Fruit fly (Drosophila melanogaster): Measurements from ENCODE around the gene CG43739.

DNA sequence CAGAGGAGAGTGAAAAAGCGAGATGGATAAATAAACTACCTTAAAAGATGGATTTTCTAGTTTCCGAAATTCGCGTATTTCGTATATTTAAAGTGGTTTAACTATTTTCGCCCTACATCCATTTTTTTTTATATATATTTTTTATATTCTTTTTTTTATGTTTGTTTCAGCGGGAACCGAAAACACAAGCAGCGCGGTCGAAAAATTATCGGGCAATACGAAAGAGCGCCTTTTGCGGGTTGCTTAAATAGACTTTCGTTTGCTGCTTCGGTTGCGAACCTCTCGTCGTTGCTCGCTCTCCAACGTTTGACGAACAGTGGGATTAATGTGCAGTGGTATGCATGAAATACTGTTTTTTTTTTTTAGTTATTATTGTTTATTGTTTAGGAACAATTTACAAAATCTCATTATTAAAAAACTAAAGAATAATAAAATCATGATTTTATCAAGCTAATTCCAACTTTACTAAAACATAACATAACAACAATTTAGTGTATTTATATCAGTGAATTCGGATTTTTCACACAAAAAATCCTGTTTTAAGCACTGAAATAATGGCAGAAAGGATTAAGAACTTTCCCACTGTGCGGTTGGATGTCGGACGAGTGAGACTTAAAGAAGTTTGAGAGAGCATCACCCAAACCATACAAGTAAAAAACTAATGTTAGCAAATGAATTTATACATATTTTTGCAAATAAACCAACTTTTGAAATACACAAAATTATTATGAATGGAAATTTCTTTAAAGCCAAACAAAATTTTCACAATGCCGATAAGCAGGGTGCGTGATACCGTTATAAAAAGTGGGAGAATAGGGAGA lies 1.3 kb downstream of the CG43739 start:
- TF ChIP-seq dsx (GFP tag; optimal IDR thresholded peaks at IDR 0.05; ENCODE audit: poor library complexity, severe bottlenecking) = no peak
- no peak for TF ChIP-seq fkh (GFP tag; optimal IDR thresholded peaks at IDR 0.05)
- no peak for TF ChIP-seq Ets21C (GFP tag; optimal IDR thresholded peaks at IDR 0.05)
- TF ChIP-seq CG8319 (GFP tag; optimal IDR thresholded peaks at IDR 0.05) = peak; percentile 65
- peak; percentile 75 for TF ChIP-seq eg (GFP tag; IDR thresholded peaks at IDR 0.05)
- no peak for TF ChIP-seq CG16779 (tag; optimal IDR thresholded peaks at IDR 0.05)
- TF ChIP-seq Lpt (GFP tag; optimal IDR thresholded peaks at IDR 0.05) = no peak

All from whole organism, prepupa.